Worm (Caenorhabditis elegans): ENCODE results near the gene F49C5.11.

ce11 chrII:12539395-12539794 is 16.3 kb upstream of the F49C5.11 start:
- TF ChIP-seq pha-2 (tag; optimal IDR thresholded peaks at IDR 0.05), result no peak
- TF ChIP-seq sox-4 (tag; optimal IDR thresholded peaks at IDR 0.05), result no peak
- no peak for TF ChIP-seq hlh-6 (tag; optimal IDR thresholded peaks at IDR 0.05)
- TF ChIP-seq unc-86 (tag; optimal IDR thresholded peaks at IDR 0.05), result no peak
- no peak for TF ChIP-seq nfya-1 (tag; optimal IDR thresholded peaks at IDR 0.05)
- no peak for TF ChIP-seq ceh-6 (GFP tag; optimal IDR thresholded peaks at IDR 0.05)
- no peak for TF ChIP-seq tbx-7 (tag; optimal IDR thresholded peaks at IDR 0.05)
- TF ChIP-seq odd-2 (tag; optimal IDR thresholded peaks at IDR 0.05), result no peak
- no peak for TF ChIP-seq dve-1 (tag; optimal IDR thresholded peaks at IDR 0.05)
- TF ChIP-seq ama-1 (optimal IDR thresholded peaks at IDR 0.05), result no peak
- no peak for TF ChIP-seq pros-1 (tag; optimal IDR thresholded peaks at IDR 0.05)
